Fruit fly (Drosophila melanogaster) whole organism, embryonic: ENCODE data around the gene ppk17.

ENCODE experiments used
- Abd-B ChIP-seq: fragments of 200-800 bp; sonication (Bioruptor generic); optimal IDR thresholded peaks from 2 replicates; lab custom pipeline; 2018; ENCODE audit warnings: missing biosample characterization, mild to moderate bottlenecking, missing genetic modification characterization, moderate library complexity
- Awh ChIP-seq: fragments of 200-800 bp; sonication (Bioruptor generic); IDR thresholded peaks from 2 replicates; pipeline ENCODE4, ENCODE4 v1.3.6; 2022; ENCODE audit warnings: missing biosample characterization, missing genetic modification characterization
- CG11695 ChIP-seq: fragments of 200-800 bp; sonication (Bioruptor generic); IDR thresholded peaks from 3 replicates; pipeline ENCODE4 v1.3.6; 2022; ENCODE audit warnings: missing biosample characterization, missing genetic modification characterization
- CG13775 ChIP-seq: fragments of 200-800 bp; sonication (Bioruptor generic); optimal IDR thresholded peaks from 3 replicates; lab custom pipeline; 2017; ENCODE audit warnings: missing biosample characterization, mild to moderate bottlenecking, missing genetic modification characterization
- CG14965 ChIP-seq: fragments of 200-800 bp; sonication (Bioruptor generic); optimal IDR thresholded peaks from 2 replicates; lab custom pipeline; 2016; ENCODE audit warnings: missing biosample characterization, missing genetic modification characterization, borderline replicate concordance
- CG17385 ChIP-seq: fragments of 200-800 bp; sonication (Bioruptor generic); optimal IDR thresholded peaks from 3 replicates; lab custom pipeline; 2018; ENCODE audit warnings: missing biosample characterization, mild to moderate bottlenecking, missing genetic modification characterization
- CG18599 ChIP-seq: fragments of 200-800 bp; sonication (Bioruptor generic); optimal IDR thresholded peaks from 3 replicates; lab custom pipeline; 2017; ENCODE audit warnings: missing biosample characterization, missing genetic modification characterization, mild to moderate bottlenecking, moderate library complexity, missing genetic modification reagents
- CG18619 ChIP-seq: fragments of 200-800 bp; sonication (Bioruptor generic); optimal IDR thresholded peaks from 3 replicates; lab custom pipeline; 2017; ENCODE audit warnings: missing biosample characterization, mild to moderate bottlenecking, missing genetic modification characterization
- CG30431 ChIP-seq: fragments of 200-800 bp; sonication (Bioruptor generic); optimal IDR thresholded peaks from 2 replicates; lab custom pipeline; 2017; ENCODE audit warnings: missing biosample characterization, missing genetic modification characterization
- CG32767 ChIP-seq: fragments of 200-800 bp; sonication (Bioruptor generic); IDR thresholded peaks from 2 replicates; pipeline ENCODE4 v1.3.6; 2022; ENCODE audit warnings: missing biosample characterization, missing genetic modification characterization
- CG3726 ChIP-seq: fragments of 200-800 bp; sonication (Bioruptor generic); IDR thresholded peaks from 3 replicates; pipeline ENCODE4, ENCODE4 v1.3.6; 2022; ENCODE audit warnings: missing biosample characterization, missing genetic modification characterization
- CG3847 ChIP-seq: fragments of 200-800 bp; sonication (Bioruptor generic); IDR thresholded peaks from 2 replicates; pipeline ENCODE4 v1.3.6; 2022; ENCODE audit warnings: missing biosample characterization, missing genetic modification characterization
- CG6683 ChIP-seq: fragments of 200-800 bp; sonication (Bioruptor generic); optimal IDR thresholded peaks from 2 replicates; lab custom pipeline; 2017; ENCODE audit warnings: missing biosample characterization, mild to moderate bottlenecking, missing genetic modification characterization, missing genetic modification reagents
- CG6689 ChIP-seq: fragments of 200-800 bp; sonication (Bioruptor generic); IDR thresholded peaks from 2 replicates; pipeline ENCODE4 v1.3.6; 2022; ENCODE audit warnings: missing biosample characterization, missing genetic modification characterization
- CkIIα-i1 ChIP-seq: fragments of 200-800 bp; sonication (Bioruptor generic); IDR thresholded peaks from 2 replicates; pipeline ENCODE4 v1.3.6; 2022; ENCODE audit warnings: missing biosample characterization, missing genetic modification characterization
- D19B ChIP-seq: fragments of 200-800 bp; sonication (Bioruptor generic); optimal IDR thresholded peaks from 2 replicates; lab custom pipeline; 2017; ENCODE audit warnings: missing biosample characterization, mild to moderate bottlenecking, missing genetic modification characterization
- E2f2 ChIP-seq: fragments of 200-800 bp; sonication (Bioruptor generic); IDR thresholded peaks from 2 replicates; pipeline ENCODE4 v1.3.6; 2022; ENCODE audit warnings: missing biosample characterization, missing genetic modification characterization
- Hey ChIP-seq: fragments of 200-800 bp; sonication (Bioruptor generic); optimal IDR thresholded peaks from 3 replicates; lab custom pipeline; 2018; ENCODE audit warnings: missing biosample characterization, mild to moderate bottlenecking, missing genetic modification characterization
- Med ChIP-seq: fragments of 200-800 bp; sonication (Bioruptor generic); peaks from one replicate; lab custom pipeline; 2016; ENCODE audit warnings: missing biosample characterization, missing genetic modification characterization, mild to moderate bottlenecking, inconsistent platforms, moderate library complexity
- Myb ChIP-seq: fragments of 200-800 bp; sonication (Bioruptor generic); optimal IDR thresholded peaks from 2 replicates; lab custom pipeline; 2016; ENCODE audit warnings: missing biosample characterization, missing genetic modification characterization
- NC2α ChIP-seq: fragments of 200-800 bp; sonication (Bioruptor generic); optimal IDR thresholded peaks from 2 replicates; lab custom pipeline; 2016; ENCODE audit warnings: missing biosample characterization, missing genetic modification characterization
- Optix ChIP-seq: fragments of 200-800 bp; sonication (Bioruptor generic); IDR thresholded peaks from 3 replicates; pipeline ENCODE4 v1.3.6; 2022; ENCODE audit warnings: missing biosample characterization, missing genetic modification characterization
- ap ChIP-seq: fragments of 200-800 bp; sonication (Bioruptor generic); IDR thresholded peaks from 2 replicates; pipeline ENCODE4 v1.3.6; 2022; ENCODE audit warnings: missing biosample characterization, missing genetic modification characterization
- bab2 ChIP-seq: fragments of 200-800 bp; sonication (Bioruptor generic); optimal IDR thresholded peaks from 2 replicates; lab custom pipeline; 2016; ENCODE audit warnings: missing biosample characterization, missing genetic modification characterization
- br ChIP-seq: fragments of >200 bp; optimal IDR thresholded peaks from 2 replicates; lab custom pipeline; 2017
- btn ChIP-seq: fragments of 200-800 bp; sonication (Bioruptor generic); optimal IDR thresholded peaks from 2 replicates; lab custom pipeline; 2016; ENCODE audit warnings: missing biosample characterization, missing genetic modification characterization
- cg ChIP-seq: fragments of 200-800 bp; sonication (Bioruptor generic); optimal IDR thresholded peaks from 3 replicates; lab custom pipeline; 2019; ENCODE audit warnings: missing biosample characterization, mild to moderate bottlenecking, missing genetic modification characterization, moderate library complexity
- corto ChIP-seq: fragments of 200-800 bp; sonication (Bioruptor generic); optimal IDR thresholded peaks from 2 replicates; lab custom pipeline; 2016; ENCODE audit warnings: missing biosample characterization, mild to moderate bottlenecking, missing genetic modification characterization, moderate library complexity
- crp ChIP-seq, 2 experiments: fragments of 200-800 bp; sonication (Bioruptor generic); optimal IDR thresholded peaks; 2 replicates in 1 of 2; 3 replicates in 1 of 2; lab custom pipeline; 2017; ENCODE audit warnings: missing biosample characterization in 2 of 2, missing genetic modification characterization in 2 of 2, mild to moderate bottlenecking in 1 of 2, moderate library complexity in 1 of 2
- da ChIP-seq: fragments of 200-800 bp; sonication (Bioruptor generic); optimal IDR thresholded peaks from 2 replicates; lab custom pipeline; 2016; ENCODE audit warnings: missing biosample characterization, missing genetic modification characterization
- fd3F ChIP-seq: fragments of 200-800 bp; sonication (Bioruptor generic); optimal IDR thresholded peaks from 2 replicates; lab custom pipeline; 2018; ENCODE audit warnings: missing biosample characterization, mild to moderate bottlenecking, missing genetic modification characterization, moderate library complexity
- ftz-f1 ChIP-seq: fragments of 200-800 bp; sonication (Bioruptor generic); optimal IDR thresholded peaks from 2 replicates; lab custom pipeline; 2016; ENCODE audit warnings: missing biosample characterization, missing genetic modification characterization
- fu2 ChIP-seq: fragments of 200-800 bp; sonication (Bioruptor generic); optimal IDR thresholded peaks from 2 replicates; lab custom pipeline; 2016; ENCODE audit warnings: missing biosample characterization, missing genetic modification characterization
- grn ChIP-seq: fragments of 200-800 bp; sonication (Bioruptor generic); optimal IDR thresholded peaks from 3 replicates; lab custom pipeline; 2017; ENCODE audit warnings: missing biosample characterization, missing genetic modification characterization
- hbn ChIP-seq: fragments of 200-800 bp; sonication (Bioruptor generic); IDR thresholded peaks from 2 replicates; pipeline ENCODE4 v1.3.6; 2022; ENCODE audit warnings: missing biosample characterization, missing genetic modification characterization; ENCODE audit not compliant: partially characterized antibody
- jigr1 ChIP-seq: fragments of 200-800 bp; sonication (Bioruptor generic); IDR thresholded peaks from 3 replicates; pipeline ENCODE4 v1.3.6; 2022; ENCODE audit warnings: missing biosample characterization, missing genetic modification characterization
- kay ChIP-seq: fragments of 200-800 bp; sonication (Bioruptor generic); optimal IDR thresholded peaks from 2 replicates; lab custom pipeline; 2016; ENCODE audit warnings: missing biosample characterization, missing genetic modification characterization
- ken ChIP-seq: fragments of 200-800 bp; sonication (Bioruptor generic); IDR thresholded peaks from 3 replicates; pipeline ENCODE4 v1.3.6; 2022; ENCODE audit warnings: missing biosample characterization, missing genetic modification characterization
- kni ChIP-seq: fragments of 200-800 bp; sonication (Bioruptor generic); optimal IDR thresholded peaks from 3 replicates; lab custom pipeline; 2017; ENCODE audit warnings: mild to moderate bottlenecking, missing biosample characterization, missing genetic modification reagents, missing genetic modification characterization
- lbe ChIP-seq: fragments of 200-800 bp; sonication (Bioruptor generic); optimal IDR thresholded peaks from 2 replicates; lab custom pipeline; 2016; ENCODE audit warnings: missing biosample characterization, mild to moderate bottlenecking, missing genetic modification characterization
- lola ChIP-seq, 3 experiments: fragments of >200 bp in 2 of 3; fragments of 200-800 bp in 1 of 3; sonication (Bioruptor generic) in 1 of 3; optimal IDR thresholded peaks; 2 replicates each; lab custom pipeline; 2017 to 2019; ENCODE audit warnings: missing biosample characterization in 3 of 3, missing genetic modification characterization in 3 of 3, mild to moderate bottlenecking in 1 of 3, moderate library complexity in 1 of 3
- lov ChIP-seq, 2 experiments: fragments of 200-800 bp in 1 of 2; fragments of >200 bp in 1 of 2; sonication (Bioruptor generic) in 1 of 2; IDR thresholded peaks in 1 of 2; optimal IDR thresholded peaks in 1 of 2; 2 replicates in 1 of 2; 3 replicates in 1 of 2; pipeline versions ENCODE4 v1.3.6 to Lab custom; 2017 to 2022; ENCODE audit warnings: missing biosample characterization in 1 of 2, missing genetic modification characterization in 1 of 2
- oc ChIP-seq: fragments of 200-800 bp; sonication (Bioruptor generic); optimal IDR thresholded peaks from 2 replicates; lab custom pipeline; 2018; ENCODE audit warnings: missing biosample characterization, mild to moderate bottlenecking, missing genetic modification characterization, moderate library complexity
- pho ChIP-seq: fragments of 200-800 bp; sonication (Bioruptor generic); optimal IDR thresholded peaks from 2 replicates; lab custom pipeline; 2016; ENCODE audit warnings: missing biosample characterization, missing genetic modification characterization
- pros ChIP-seq: fragments of 200-800 bp; sonication (Bioruptor generic); optimal IDR thresholded peaks from 3 replicates; lab custom pipeline; 2019; ENCODE audit warnings: missing biosample characterization, mild to moderate bottlenecking, missing genetic modification characterization, moderate library complexity
- repo ChIP-seq: fragments of 200-800 bp; sonication (Bioruptor generic); optimal IDR thresholded peaks from 2 replicates; lab custom pipeline; 2016; ENCODE audit warnings: missing biosample characterization, missing genetic modification characterization
- tna ChIP-seq: fragments of 200-800 bp; sonication (Bioruptor generic); IDR thresholded peaks from 2 replicates; pipeline ENCODE4 v1.3.6; 2022; ENCODE audit warnings: missing biosample characterization, missing genetic modification characterization; ENCODE audit not compliant: partially characterized antibody
- trem ChIP-seq: fragments of 200-800 bp; optimal IDR thresholded peaks from 3 replicates; lab custom pipeline; 2019; ENCODE audit warnings: missing biosample characterization, mild to moderate bottlenecking, missing genetic modification characterization, moderate library complexity
- unpg ChIP-seq: fragments of 200-800 bp; sonication (Bioruptor generic); optimal IDR thresholded peaks from 3 replicates; lab custom pipeline; 2018; ENCODE audit warnings: missing biosample characterization, mild to moderate bottlenecking, missing genetic modification characterization, moderate library complexity
- vvl ChIP-seq: fragments of 200-800 bp; sonication (Bioruptor generic); IDR thresholded peaks from 2 replicates; pipeline ENCODE4 v1.3.6; 2022; ENCODE audit warnings: missing biosample characterization, missing genetic modification characterization

ppk17 gene

DNA sequence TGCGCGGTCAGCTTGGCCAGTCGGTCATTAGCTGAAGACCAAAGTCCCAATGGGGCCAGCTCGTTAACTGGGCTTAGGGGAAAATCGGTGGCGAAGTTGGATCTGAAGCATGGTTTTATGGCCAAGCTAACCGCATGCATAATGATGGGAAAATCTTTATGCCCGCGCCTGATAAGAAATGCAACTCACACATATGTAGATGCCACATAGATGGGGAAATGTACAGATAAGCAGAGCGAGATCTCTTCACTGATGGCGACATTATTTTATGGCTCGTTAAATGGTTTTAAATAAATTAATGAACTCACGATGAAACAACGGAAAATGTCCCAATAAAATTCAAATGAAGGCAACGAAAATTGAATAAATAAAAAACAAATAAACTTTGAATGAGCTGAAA, 48.5 kb downstream of the ppk17 start (continued):
- no peak for TF ChIP-seq lov (optimal IDR thresholded peaks at IDR 0.05; lab: Kevin White, UChicago)
- TF ChIP-seq lov (GFP tag; IDR thresholded peaks at IDR 0.05; lab: Robert Waterston, UW): no peak
- no peak for TF ChIP-seq jigr1 (GFP tag; lab: Robert Waterston, UW)
- TF ChIP-seq Awh (GFP tag; lab: Robert Waterston, UW): peak; percentile 61; the same call in 1 of the 2 replicates
- no peak for TF ChIP-seq Hey (tag; lab: Kevin White, UChicago)
- TF ChIP-seq pros (GFP tag; lab: Kevin White, UChicago): peak; percentile 7
- peak; percentile 2 for TF ChIP-seq oc (tag; lab: Kevin White, UChicago)
- TF ChIP-seq vvl (GFP tag; lab: Robert Waterston, UW): peak; percentile 82
- TF ChIP-seq br (lab: Kevin White, UChicago): no peak
- TF ChIP-seq unpg (GFP tag; lab: Kevin White, UChicago): no peak
- TF ChIP-seq NC2α (GFP tag; lab: Kevin White, UChicago): no peak
- no peak for TF ChIP-seq CG30431
- no peak for TF ChIP-seq CG18619 (GFP tag; lab: Kevin White, UChicago)
- no peak for TF ChIP-seq CG18599
- no peak for TF ChIP-seq kay (GFP tag; lab: Kevin White, UChicago)

DNA sequence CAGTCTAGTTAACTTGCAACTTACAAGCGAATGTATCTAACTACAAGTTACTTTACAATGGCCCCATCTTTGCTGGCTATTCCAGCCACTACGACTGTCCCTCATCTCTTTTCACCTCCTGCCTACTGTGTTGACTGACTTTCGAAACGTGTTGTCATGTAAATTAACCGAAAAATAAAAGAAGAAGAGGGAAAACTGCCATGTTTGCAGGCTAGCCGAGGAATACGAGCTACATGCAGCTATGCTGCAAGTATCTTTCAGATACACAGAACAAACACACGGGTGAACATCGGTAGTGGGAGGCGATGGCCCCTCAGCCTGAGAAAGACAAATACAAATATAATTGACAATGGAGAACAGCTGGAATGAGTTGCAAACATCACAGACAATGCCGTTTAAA, 49.7 kb downstream of the ppk17 start:
- TF ChIP-seq Abd-B (GFP tag; lab: Kevin White, UChicago) (no peak), Myb (no peak), lbe (GFP tag; lab: Kevin White, UChicago) (no peak), E2f2 (GFP tag; lab: Robert Waterston, UW) (no peak), ken (GFP tag; lab: Robert Waterston, UW) (no peak), grn (no peak), Optix (no peak), da (GFP tag; lab: Kevin White, UChicago) (no peak), bab2 (GFP tag; lab: Kevin White, UChicago) (no peak), ap (GFP tag; lab: Robert Waterston, UW) (no peak), Awh (GFP tag; lab: Robert Waterston, UW) (peak; percentile 20; the same call in 1 of the 2 replicates), CG14965 (GFP tag; lab: Kevin White, UChicago) (no peak), CG32767 (GFP tag; lab: Robert Waterston, UW) (no peak), CkIIα-i1 (no peak), CG6683 (no peak), btn (no peak), repo (GFP tag; lab: Kevin White, UChicago) (no peak), fu2 (GFP tag; lab: Kevin White, UChicago) (no peak), cg (no peak), CG13775 (GFP tag; lab: Kevin White, UChicago) (no peak), CG3847 (GFP tag; lab: Robert Waterston, UW) (no peak), lola (GFP tag; optimal IDR thresholded peaks at IDR 0.05; lab: Kevin White, UChicago) (no peak), CG17385 (GFP tag; lab: Kevin White, UChicago) (peak; percentile 25), Med (GFP tag; lab: Kevin White, UChicago) (peak; percentile 14), corto (GFP tag; lab: Kevin White, UChicago) (no peak), fd3F (GFP tag; lab: Kevin White, UChicago) (no peak), hbn (no peak), CG3726 (GFP tag; lab: Robert Waterston, UW) (no peak), trem (tag; lab: Kevin White, UChicago) (no peak), tna (GFP tag; lab: Robert Waterston, UW) (no peak), CG11695 (0 out of 3 replicates have a peak, but pooled peaks have one; percentile 9), CG6689 (GFP tag; lab: Robert Waterston, UW) (no peak), pho (GFP tag; lab: Kevin White, UChicago) (no peak), NC2α (GFP tag; lab: Kevin White, UChicago) (no peak), ftz-f1 (no peak), crp (GFP tag; optimal IDR thresholded peaks at IDR 0.05; lab: Kevin White, UChicago) (no peak), kni (GFP tag; lab: Kevin White, UChicago) (peak; percentile 68), D19B (GFP tag; lab: Kevin White, UChicago) (no peak)
